Fruit fly (Drosophila melanogaster) whole organism, embryonic: ENCODE data around the gene sob.
A peak's percentile ranks its signal among the peaks of the same experiment; 100 is the strongest.

Experiments used
- BtbVII ChIP-seq: fragments of 200-800 bp; sonication (Bioruptor generic); optimal IDR thresholded peaks from 3 replicates; lab custom pipeline; 2017; ENCODE audit warnings: missing biosample characterization, mild to moderate bottlenecking, missing genetic modification characterization
- Bteb2 ChIP-seq: fragments of 200-800 bp; sonication (Bioruptor generic); optimal IDR thresholded peaks from 2 replicates; lab custom pipeline; 2016; ENCODE audit warnings: missing biosample characterization, missing genetic modification characterization
- CG11696 ChIP-seq: fragments of 200-800 bp; sonication (Bioruptor generic); IDR thresholded peaks from 2 replicates; pipeline ENCODE4 v1.3.6; 2022; ENCODE audit warnings: missing biosample characterization, missing genetic modification characterization
- CG13287 ChIP-seq: fragments of 200-800 bp; sonication (Bioruptor generic); IDR thresholded peaks from 2 replicates; pipeline ENCODE4 v1.3.6; 2022; ENCODE audit warnings: missing biosample characterization, missing genetic modification characterization; ENCODE audit not compliant: partially characterized antibody
- CG15269 ChIP-seq: fragments of 200-800 bp; sonication (Bioruptor generic); optimal IDR thresholded peaks from 2 replicates; lab custom pipeline; 2018; ENCODE audit warnings: missing biosample characterization, mild to moderate bottlenecking, missing genetic modification characterization, moderate library complexity
- CG1602 ChIP-seq: fragments of 200-800 bp; sonication (Bioruptor generic); optimal IDR thresholded peaks from 3 replicates; lab custom pipeline; 2016; ENCODE audit warnings: missing biosample characterization, missing genetic modification characterization
- CG1603 ChIP-seq: fragments of 200-800 bp; sonication (Bioruptor generic); optimal IDR thresholded peaks from 2 replicates; lab custom pipeline; 2019; ENCODE audit warnings: missing biosample characterization, mild to moderate bottlenecking, missing genetic modification characterization, moderate library complexity
- CG16813 ChIP-seq: fragments of 200-800 bp; sonication (Bioruptor generic); IDR thresholded peaks from 3 replicates; pipeline ENCODE4 v1.3.6; 2022; ENCODE audit warnings: missing biosample characterization, missing genetic modification characterization; ENCODE audit not compliant: partially characterized antibody
- CG16815 ChIP-seq: fragments of 200-800 bp; sonication (Bioruptor generic); optimal IDR thresholded peaks from 3 replicates; lab custom pipeline; 2017; ENCODE audit warnings: missing biosample characterization, mild to moderate bottlenecking, missing genetic modification characterization
- CG17328 ChIP-seq: fragments of 200-800 bp; sonication (Bioruptor generic); IDR thresholded peaks from 2 replicates; pipeline ENCODE4 v1.3.6; 2022; ENCODE audit warnings: missing biosample characterization, missing genetic modification characterization
- CG17568 ChIP-seq: fragments of 200-800 bp; sonication (Bioruptor generic); optimal IDR thresholded peaks from 2 replicates; lab custom pipeline; 2018; ENCODE audit warnings: missing biosample characterization, mild to moderate bottlenecking, missing genetic modification characterization, moderate library complexity
- CG17802 ChIP-seq: fragments of 200-800 bp; sonication (Bioruptor generic); optimal IDR thresholded peaks from 2 replicates; lab custom pipeline; 2018; ENCODE audit warnings: missing biosample characterization, mild to moderate bottlenecking, missing genetic modification characterization, moderate library complexity
- CG30431 ChIP-seq: fragments of 200-800 bp; sonication (Bioruptor generic); optimal IDR thresholded peaks from 2 replicates; lab custom pipeline; 2017; ENCODE audit warnings: missing biosample characterization, missing genetic modification characterization
- CG31441 ChIP-seq: fragments of 200-800 bp; sonication (Bioruptor generic); IDR thresholded peaks from 2 replicates; pipeline ENCODE4 v1.3.6; 2022; ENCODE audit warnings: missing biosample characterization, missing genetic modification characterization
- CG34422 ChIP-seq: fragments of 200-800 bp; sonication (Bioruptor generic); IDR thresholded peaks from 3 replicates; pipeline ENCODE4 v1.3.6; 2022; ENCODE audit warnings: missing biosample characterization, missing genetic modification characterization
- CG4820 ChIP-seq: fragments of 200-800 bp; sonication (Bioruptor generic); optimal IDR thresholded peaks from 3 replicates; lab custom pipeline; 2016; ENCODE audit warnings: missing biosample characterization, missing genetic modification characterization
- CG6254 ChIP-seq: fragments of 200-800 bp; sonication (Bioruptor generic); optimal IDR thresholded peaks from 3 replicates; lab custom pipeline; 2017; ENCODE audit warnings: mild to moderate bottlenecking, missing biosample characterization, missing genetic modification reagents, missing genetic modification characterization
- CG6813 ChIP-seq: fragments of 200-800 bp; sonication (Bioruptor generic); optimal IDR thresholded peaks from 2 replicates; lab custom pipeline; 2017; ENCODE audit warnings: missing biosample characterization, missing genetic modification characterization, mild to moderate bottlenecking, moderate library complexity, missing genetic modification reagents
- CG8765 ChIP-seq: fragments of 200-800 bp; sonication (Bioruptor generic); IDR thresholded peaks from 2 replicates; pipeline ENCODE4 v1.3.6; 2022; ENCODE audit warnings: missing biosample characterization, missing genetic modification characterization
- CG8924 ChIP-seq: fragments of 200-800 bp; optimal IDR thresholded peaks from 3 replicates; lab custom pipeline; 2019; ENCODE audit warnings: missing biosample characterization, mild to moderate bottlenecking, missing genetic modification characterization, moderate library complexity
- CG9609 ChIP-seq: fragments of 200-800 bp; sonication (Bioruptor generic); optimal IDR thresholded peaks from 3 replicates; lab custom pipeline; 2016; ENCODE audit warnings: missing biosample characterization, missing genetic modification characterization
- HLH3B ChIP-seq: fragments of 200-800 bp; sonication (Bioruptor generic); IDR thresholded peaks from 2 replicates; pipeline ENCODE4 v1.3.6; 2022; ENCODE audit warnings: missing biosample characterization, missing genetic modification characterization
- Hr3 ChIP-seq: fragments of 200-800 bp; sonication (Bioruptor generic); optimal IDR thresholded peaks from 3 replicates; lab custom pipeline; 2016; ENCODE audit warnings: missing biosample characterization, missing genetic modification characterization
- MBD-R2 ChIP-seq: fragments of 200-800 bp; sonication (Bioruptor generic); IDR thresholded peaks from 2 replicates; pipeline ENCODE4 v1.3.6; 2022; ENCODE audit warnings: missing biosample characterization, missing genetic modification characterization
- Opbp ChIP-seq: fragments of 200-800 bp; sonication (Bioruptor generic); IDR thresholded peaks from 3 replicates; pipeline ENCODE4 v1.3.6; 2022; ENCODE audit warnings: missing biosample characterization, missing genetic modification characterization; ENCODE audit not compliant: partially characterized antibody
- Tbp ChIP-seq: fragments of >200 bp; optimal IDR thresholded peaks from 2 replicates; lab custom pipeline; 2018; ENCODE audit warnings: missing biosample characterization, missing genetic modification characterization
- ab ChIP-seq: fragments of 200-800 bp; sonication (Bioruptor generic); optimal IDR thresholded peaks from 2 replicates; lab custom pipeline; 2016; ENCODE audit warnings: missing biosample characterization, missing genetic modification characterization
- ara ChIP-seq: fragments of 200-800 bp; sonication (Bioruptor generic); IDR thresholded peaks from 2 replicates; pipeline ENCODE4 v1.3.6; 2022; ENCODE audit warnings: missing biosample characterization, missing genetic modification characterization
- crol ChIP-seq: fragments of 200-800 bp; sonication (Bioruptor generic); IDR thresholded peaks from 2 replicates; pipeline ENCODE4 v1.3.6; 2022; ENCODE audit warnings: missing biosample characterization, missing genetic modification characterization
- dysf ChIP-seq: fragments of 200-800 bp; sonication (Bioruptor generic); IDR thresholded peaks from 3 replicates; pipeline ENCODE4 v1.3.6; 2022; ENCODE audit warnings: missing biosample characterization, missing genetic modification characterization
- en ChIP-seq: fragments of 200-800 bp; sonication (Bioruptor generic); optimal IDR thresholded peaks from 2 replicates; lab custom pipeline; 2016; ENCODE audit warnings: missing biosample characterization, missing genetic modification characterization
- esg ChIP-seq: fragments of 200-800 bp; sonication (Bioruptor generic); conservative IDR thresholded peaks from 2 replicates; pipeline ENCODE4 v1.3.6; 2022; ENCODE audit warnings: missing biosample characterization, missing genetic modification characterization
- exex ChIP-seq: fragments of 200-800 bp; sonication (Bioruptor generic); optimal IDR thresholded peaks from 4 replicates; lab custom pipeline; 2018; ENCODE audit warnings: missing biosample characterization, mild to moderate bottlenecking, missing genetic modification characterization, moderate library complexity
- fd64A ChIP-seq: fragments of 200-800 bp; sonication (Bioruptor generic); optimal IDR thresholded peaks from 3 replicates; lab custom pipeline; 2018; ENCODE audit warnings: missing biosample characterization, mild to moderate bottlenecking, missing genetic modification characterization
- fd96Cb ChIP-seq: fragments of 200-800 bp; sonication (Bioruptor generic); optimal IDR thresholded peaks from 2 replicates; lab custom pipeline; 2018; ENCODE audit warnings: missing biosample characterization, mild to moderate bottlenecking, missing genetic modification characterization, moderate library complexity
- fu2 ChIP-seq: fragments of 200-800 bp; sonication (Bioruptor generic); optimal IDR thresholded peaks from 2 replicates; lab custom pipeline; 2016; ENCODE audit warnings: missing biosample characterization, missing genetic modification characterization
- gsb ChIP-seq: fragments of 200-800 bp; sonication (Bioruptor generic); IDR thresholded peaks from 2 replicates; pipeline ENCODE4 v1.3.6; 2022; ENCODE audit warnings: missing biosample characterization, missing genetic modification characterization
- inv ChIP-seq: fragments of 200-800 bp; sonication (Bioruptor generic); IDR thresholded peaks from 2 replicates; pipeline ENCODE4 v1.3.6; 2022; ENCODE audit warnings: missing biosample characterization, missing genetic modification characterization; ENCODE audit not compliant: partially characterized antibody
- ken ChIP-seq: fragments of 200-800 bp; sonication (Bioruptor generic); IDR thresholded peaks from 3 replicates; pipeline ENCODE4 v1.3.6; 2022; ENCODE audit warnings: missing biosample characterization, missing genetic modification characterization
- kni ChIP-seq: fragments of 200-800 bp; sonication (Bioruptor generic); optimal IDR thresholded peaks from 3 replicates; lab custom pipeline; 2017; ENCODE audit warnings: mild to moderate bottlenecking, missing biosample characterization, missing genetic modification reagents, missing genetic modification characterization
- lab ChIP-seq: fragments of 200-800 bp; sonication (Bioruptor generic); optimal IDR thresholded peaks from 3 replicates; lab custom pipeline; 2017; ENCODE audit warnings: missing biosample characterization, missing genetic modification characterization, mild to moderate bottlenecking, moderate library complexity, missing genetic modification reagents
- lilli ChIP-seq: fragments of 200-800 bp; sonication (Bioruptor generic); optimal IDR thresholded peaks from 3 replicates; lab custom pipeline; 2016; ENCODE audit warnings: missing biosample characterization, missing genetic modification characterization
- nau ChIP-seq: fragments of 200-800 bp; sonication (Bioruptor generic); optimal IDR thresholded peaks from 3 replicates; lab custom pipeline; 2017; ENCODE audit warnings: missing biosample characterization, mild to moderate bottlenecking, missing genetic modification characterization, missing genetic modification reagents
- otp ChIP-seq: fragments of 200-800 bp; sonication (Bioruptor generic); IDR thresholded peaks from 3 replicates; pipeline ENCODE4, ENCODE4 v1.3.6; 2022; ENCODE audit warnings: missing biosample characterization, missing genetic modification characterization
- pnt ChIP-seq: fragments of 200-800 bp; sonication (Bioruptor generic); optimal IDR thresholded peaks from 3 replicates; lab custom pipeline; 2016; ENCODE audit warnings: missing biosample characterization, missing genetic modification characterization
- pzg ChIP-seq: fragments of 200-800 bp; sonication (Bioruptor generic); optimal IDR thresholded peaks from 3 replicates; lab custom pipeline; 2018; ENCODE audit warnings: missing biosample characterization, mild to moderate bottlenecking, missing genetic modification characterization, moderate library complexity
- ranshi ChIP-seq: fragments of 200-800 bp; sonication (Bioruptor generic); IDR thresholded peaks from 2 replicates; pipeline ENCODE4 v1.3.6; 2022; ENCODE audit warnings: missing biosample characterization, missing genetic modification characterization
- slou ChIP-seq: fragments of 200-800 bp; sonication (Bioruptor generic); optimal IDR thresholded peaks from 3 replicates; lab custom pipeline; 2016; ENCODE audit warnings: missing biosample characterization, missing genetic modification characterization
- ttk ChIP-seq: fragments of 200-800 bp; sonication (Bioruptor generic); IDR thresholded peaks from 2 replicates; pipeline ENCODE4 v2.1.2; 2022; ENCODE audit warnings: missing biosample characterization, missing genetic modification characterization
- tup ChIP-seq: fragments of 200-800 bp; sonication (Bioruptor generic); optimal IDR thresholded peaks from 2 replicates; lab custom pipeline; 2016; ENCODE audit warnings: missing biosample characterization, mild to moderate bottlenecking, missing genetic modification characterization, moderate library complexity
- zf30C ChIP-seq: fragments of 200-800 bp; sonication (Bioruptor generic); optimal IDR thresholded peaks from 3 replicates; lab custom pipeline; 2018; ENCODE audit warnings: missing biosample characterization, mild to moderate bottlenecking, missing genetic modification characterization

Gene sob

DNA sequence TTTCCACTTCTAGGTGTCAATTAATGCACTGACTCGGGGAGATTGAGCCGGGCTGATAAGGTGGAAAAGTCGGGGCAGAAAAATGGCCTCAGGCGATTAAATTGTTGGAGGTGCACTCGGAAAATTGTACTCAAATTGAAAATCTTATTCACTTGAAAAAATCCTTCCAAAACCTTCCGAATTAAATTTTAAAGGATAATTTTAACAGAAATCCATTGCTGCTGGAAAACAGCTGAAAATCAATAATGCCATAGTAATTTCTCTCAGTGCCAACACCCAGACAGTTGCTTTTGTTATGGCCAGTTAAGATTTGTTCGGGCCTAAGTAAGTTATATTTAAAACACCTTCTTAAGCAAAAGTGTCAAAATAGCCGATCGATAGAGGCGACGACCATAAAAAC lies 20.3 kb upstream of the sob start (continued):
- TF ChIP-seq en (GFP tag; lab: Kevin White, UChicago) (no peak), Bteb2 (no peak), gsb (GFP tag; lab: Robert Waterston, UW) (no peak), otp (GFP tag; lab: Robert Waterston, UW) (peak; percentile 57; the same call in 1 of the 3 replicates), ranshi (GFP tag; lab: Robert Waterston, UW) (peak; percentile 27; the same call in 1 of the 2 replicates), ab (no peak), inv (GFP tag; lab: Robert Waterston, UW) (no peak), CG9609 (GFP tag; lab: Kevin White, UChicago) (no peak), CG8924 (tag; lab: Kevin White, UChicago) (peak; percentile 18), lab (GFP tag; lab: Kevin White, UChicago) (no peak), pzg (GFP tag; lab: Kevin White, UChicago) (no peak), ara (peak; percentile 49; the same call in 1 of the 2 replicates), CG17568 (GFP tag; lab: Kevin White, UChicago) (no peak), nau (GFP tag; lab: Kevin White, UChicago) (no peak), CG30431 (GFP tag; lab: Kevin White, UChicago) (peak; percentile 36), CG34422 (no peak), crol (GFP tag; lab: Robert Waterston, UW) (no peak), CG17802 (tag; lab: Kevin White, UChicago) (no peak), CG15269 (tag; lab: Kevin White, UChicago) (no peak), fd64A (GFP tag; lab: Kevin White, UChicago) (no peak), CG11696 (GFP tag; lab: Robert Waterston, UW) (no peak), zf30C (GFP tag; lab: Kevin White, UChicago) (peak; percentile 74), CG4820 (peak; percentile 50), ken (GFP tag; lab: Robert Waterston, UW) (no peak), CG6254 (no peak), exex (tag; lab: Kevin White, UChicago) (no peak), fd96Cb (tag; lab: Kevin White, UChicago) (peak; percentile 28), CG13287 (GFP tag; lab: Robert Waterston, UW) (no peak), fu2 (GFP tag; lab: Kevin White, UChicago) (no peak), Opbp (GFP tag; lab: Robert Waterston, UW) (no peak), CG16813 (GFP tag; lab: Robert Waterston, UW) (no peak), CG16815 (peak; percentile 36), tup (GFP tag; lab: Kevin White, UChicago) (peak; percentile 41), Hr3 (GFP tag; lab: Kevin White, UChicago) (peak; percentile 5), BtbVII (GFP tag; lab: Kevin White, UChicago) (no peak), HLH3B (GFP tag; lab: Robert Waterston, UW) (no peak), Tbp (no peak), CG1603 (tag; lab: Kevin White, UChicago) (peak; percentile 56), CG31441 (GFP tag; lab: Robert Waterston, UW) (0 out of 2 replicates have a peak, but pooled peaks have one; percentile 9), dysf (GFP tag; lab: Robert Waterston, UW) (0 out of 3 replicates have a peak, but pooled peaks have one; percentile 30), ttk (GFP tag; lab: Robert Waterston, UW) (no peak), pnt (GFP tag; lab: Kevin White, UChicago) (peak; percentile 37), CG1602 (peak; percentile 21), lilli (GFP tag; lab: Kevin White, UChicago) (peak; percentile 30), CG6813 (no peak), esg (GFP tag; lab: Robert Waterston, UW) (0 out of 2 replicates have a peak, but pooled peaks have one; percentile 13), kni (GFP tag; lab: Kevin White, UChicago) (peak; percentile 8), CG8765 (GFP tag; lab: Robert Waterston, UW) (peak; percentile 70), CG17328 (peak; percentile 71), slou (GFP tag; lab: Kevin White, UChicago) (no peak), MBD-R2 (GFP tag; lab: Robert Waterston, UW) (no peak)
